Worm (Caenorhabditis elegans) whole organism, midembryonic: ENCODE data around the gene C06A6.2.

Experiments
- cog-1 ChIP-seq: sonication (generic microtip); optimal IDR thresholded peaks from 2 replicates; lab custom pipeline; 2016; ENCODE audit warnings: missing genetic modification characterization, missing compliant biosample characterization
- klf-2 ChIP-seq: fragments of 200-800 bp; sonication (Bioruptor generic); conservative IDR thresholded peaks from 2 replicates; pipeline ENCODE4 v1.3.6; 2022; ENCODE audit warnings: missing genetic modification reagents, missing genetic modification characterization, missing compliant biosample characterization
- ref-1 ChIP-seq: fragments of 200-800 bp; sonication (Bioruptor generic); conservative IDR thresholded peaks from 2 replicates; pipeline ENCODE4 v1.3.6; 2022; ENCODE audit warnings: missing genetic modification reagents, missing genetic modification characterization, missing compliant biosample characterization

- TF ChIP-seq klf-2 (GFP tag; lab: Robert Waterston, UW) (no peak), cog-1 (no peak), ref-1 (GFP tag; lab: Robert Waterston, UW) (no peak)
These were observed 31.4 kb downstream of the C06A6.2 start, which contains the start of gene kin-26 for ce11 chrIV:7877781-7878180.
